Fruit fly (Drosophila melanogaster) ovary, adult (tissue): ENCODE measurements around the gene tadr.
A peak's percentile ranks its signal among the peaks of the same experiment; 100 is the strongest.

Experiments
- CG17801 ChIP-seq: fragments of 200-800 bp; optimal IDR thresholded peaks from 2 replicates; lab custom pipeline; 2019; ENCODE audit warnings: missing biosample characterization, mild to moderate bottlenecking, missing genetic modification characterization, moderate library complexity; ENCODE audit not compliant: partially characterized antibody

Gene tadr

DNA sequence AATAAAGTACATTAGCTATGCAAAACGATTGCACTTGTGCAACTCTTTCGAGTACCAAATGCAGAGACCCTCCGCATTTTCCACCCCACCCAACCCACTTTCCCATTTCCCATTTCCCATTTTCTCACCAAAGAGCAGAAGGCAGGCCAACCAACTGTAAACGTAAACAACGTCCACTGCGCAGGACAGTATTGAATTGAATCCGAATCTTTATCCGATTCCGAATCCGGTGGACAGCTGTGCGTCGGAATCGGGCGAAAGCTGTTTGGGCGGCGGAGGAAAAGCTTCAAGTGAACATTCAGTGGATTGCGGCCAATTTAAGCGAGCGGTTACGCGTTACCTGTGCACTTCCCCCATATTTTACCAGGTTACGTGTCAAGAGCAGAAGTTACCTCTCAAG lies at the start of gene tadr:
Gene tadr, plus strand, starts transcription at position 301 of the 400 bp plus-strand sequence.
- no peak for TF ChIP-seq CG17801 (GFP tag; lab: Kevin White, UChicago)

dm6 chr2L:21026597-21026996 lies 48.6 kb upstream of the tadr start:
- TF ChIP-seq CG17801 (GFP tag; lab: Kevin White, UChicago): no peak

- no peak for TF ChIP-seq CG17801 (GFP tag; lab: Kevin White, UChicago)
These were observed 46.1 kb upstream of the tadr start for dm6 chr2L:21029154-21029553.

- peak; percentile 10 for TF ChIP-seq CG17801 (GFP tag; lab: Kevin White, UChicago)
These were observed 45.5 kb upstream of the tadr start for dm6 chr2L:21029749-21030148.

DNA sequence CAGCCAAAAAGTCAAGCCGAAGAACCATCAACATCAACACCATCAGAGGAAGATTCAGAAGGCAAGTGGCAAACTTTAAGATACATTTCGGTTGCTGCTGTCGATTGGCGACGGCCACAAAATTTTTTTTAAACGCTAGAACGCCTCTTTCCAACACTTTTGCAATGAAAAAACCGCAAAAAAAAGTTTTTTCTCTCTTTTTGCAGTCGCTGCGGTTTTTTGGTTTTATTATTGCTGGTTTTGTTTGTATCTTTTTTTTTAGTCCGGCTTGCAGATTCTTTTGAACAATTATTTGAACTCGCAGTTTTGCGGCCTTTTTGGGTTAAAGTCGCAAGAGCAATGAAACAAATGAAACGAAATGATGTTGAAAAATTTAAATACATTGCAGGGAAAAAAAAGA lies 45.0 kb upstream of the tadr start:
- TF ChIP-seq CG17801 (GFP tag; lab: Kevin White, UChicago): peak; percentile 5

- TF ChIP-seq CG17801 (GFP tag; lab: Kevin White, UChicago): no peak
These were observed 41.9 kb upstream of the tadr start for dm6 chr2L:21033315-21033714.

DNA sequence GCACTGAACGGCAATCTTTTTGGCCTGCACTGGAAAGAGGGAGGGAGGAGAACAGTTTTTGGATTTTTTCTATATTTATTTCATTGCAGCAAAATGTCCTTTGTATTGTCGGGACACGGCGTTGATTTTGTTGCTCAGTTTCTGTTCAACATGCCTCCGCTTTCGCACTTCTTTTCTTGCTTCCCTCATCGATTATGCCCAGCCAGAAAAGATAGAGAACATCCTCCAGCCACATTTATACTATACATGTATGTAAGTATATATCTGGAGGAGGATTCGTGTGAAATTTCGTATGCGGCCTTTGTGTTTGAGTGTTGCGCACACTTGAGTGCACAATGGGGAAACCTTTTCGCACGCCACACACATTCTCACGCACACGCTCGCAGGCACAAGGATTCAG lies 40.8 kb upstream of the tadr start:
- no peak for TF ChIP-seq CG17801 (GFP tag; lab: Kevin White, UChicago)

dm6 chr2L:21035704-21036369 lies 39.4 kb upstream of the tadr start:
- no peak for TF ChIP-seq CG17801 (GFP tag; lab: Kevin White, UChicago)

dm6 chr2L:21037723-21038122 lies 37.5 kb upstream of the tadr start:
- TF ChIP-seq CG17801 (GFP tag; lab: Kevin White, UChicago): no peak

DNA sequence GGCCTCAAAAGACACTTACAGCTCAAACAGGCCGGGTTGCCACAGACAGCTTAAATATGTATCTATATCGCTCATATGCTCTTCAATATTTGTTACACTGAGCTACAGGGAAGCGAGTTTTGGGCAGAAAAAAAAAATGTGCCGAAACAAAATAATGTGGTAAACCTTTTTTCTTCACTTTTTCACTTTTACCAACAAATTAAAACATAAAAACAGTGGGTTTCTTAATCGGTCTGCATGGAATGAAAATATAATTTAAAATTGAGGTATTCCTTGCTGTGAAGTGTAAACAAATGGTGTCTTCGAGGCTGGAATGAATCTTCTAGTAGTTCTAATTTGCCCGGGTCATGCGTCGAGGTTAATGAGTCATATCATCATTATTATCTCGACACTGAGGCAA lies 36.5 kb upstream of the tadr start:
- no peak for TF ChIP-seq CG17801 (GFP tag; lab: Kevin White, UChicago)

DNA sequence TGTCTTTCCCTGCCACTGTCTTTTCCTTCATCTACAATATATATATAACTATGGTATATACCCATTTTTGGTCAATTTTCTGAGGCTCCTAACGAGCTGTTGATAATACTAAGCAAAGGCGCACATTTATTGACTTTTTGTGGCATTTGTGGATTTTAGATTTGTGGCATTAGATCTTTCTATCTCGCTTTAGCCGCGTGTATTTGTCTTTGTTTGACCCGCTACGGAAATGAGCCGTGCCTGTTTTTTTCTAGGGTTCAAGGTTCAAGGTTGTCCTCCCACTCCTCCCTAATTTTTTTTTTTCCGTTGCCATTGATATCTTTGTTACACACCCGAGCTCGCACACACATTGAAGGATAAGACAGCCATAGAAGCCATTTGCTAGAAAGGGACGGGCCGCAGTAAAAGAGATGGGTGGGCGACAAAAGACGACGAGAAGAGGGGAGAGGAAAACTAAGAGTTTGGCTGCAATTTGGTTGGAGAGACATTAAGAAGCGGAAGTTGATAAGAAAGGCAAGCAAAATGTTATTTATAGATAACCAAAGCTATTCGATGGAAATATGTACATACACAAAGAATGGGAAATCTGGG lies 35.5 kb upstream of the tadr start:
- TF ChIP-seq CG17801 (GFP tag; lab: Kevin White, UChicago): no peak

dm6 chr2L:21040719-21041118 lies 34.5 kb upstream of the tadr start:
- no peak for TF ChIP-seq CG17801 (GFP tag; lab: Kevin White, UChicago)

DNA sequence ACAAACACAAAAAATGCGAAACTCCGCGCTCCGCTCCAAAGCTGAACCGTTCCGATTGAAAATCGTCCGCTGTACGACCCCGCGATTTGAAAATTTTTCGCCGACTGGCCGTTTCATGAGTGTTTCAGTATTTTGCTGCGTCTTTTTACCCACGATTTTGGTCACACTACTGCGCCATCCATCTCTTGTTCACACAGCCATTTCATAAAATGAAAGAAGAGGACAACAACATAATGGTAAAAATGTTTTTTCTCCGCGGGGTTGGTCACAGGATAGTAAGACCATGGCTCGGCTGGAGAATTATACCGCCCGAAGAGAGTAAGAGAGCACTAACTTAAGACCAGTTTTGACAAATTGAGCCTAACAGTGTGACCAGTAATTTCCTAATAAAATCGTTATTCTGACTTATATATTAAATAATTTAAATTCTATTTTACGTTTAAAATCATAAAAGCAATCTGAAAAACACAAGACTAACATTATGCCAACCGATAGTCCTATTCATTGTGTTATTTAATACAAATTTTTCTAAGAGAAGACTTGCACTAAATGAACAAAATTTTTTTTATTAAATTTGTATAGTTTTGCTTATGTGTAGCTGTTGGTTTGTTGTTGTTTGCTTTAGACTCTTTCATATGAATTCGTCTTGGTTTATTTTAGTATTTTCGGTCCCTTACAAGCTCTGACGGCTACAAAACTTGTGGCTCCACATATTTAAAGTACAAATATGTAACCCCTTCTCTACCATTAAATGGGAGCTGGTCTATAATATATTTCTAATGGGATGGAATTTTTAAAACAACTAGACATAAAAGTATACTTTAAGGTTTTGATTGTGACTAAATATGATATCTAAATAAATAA lies 23.1 kb upstream of the tadr start, which contains the start of gene CG42238:
Gene CG42238, minus strand, starts transcription at position 292 of the 864 bp plus-strand sequence.
- TF ChIP-seq CG17801 (GFP tag; lab: Kevin White, UChicago): no peak

DNA sequence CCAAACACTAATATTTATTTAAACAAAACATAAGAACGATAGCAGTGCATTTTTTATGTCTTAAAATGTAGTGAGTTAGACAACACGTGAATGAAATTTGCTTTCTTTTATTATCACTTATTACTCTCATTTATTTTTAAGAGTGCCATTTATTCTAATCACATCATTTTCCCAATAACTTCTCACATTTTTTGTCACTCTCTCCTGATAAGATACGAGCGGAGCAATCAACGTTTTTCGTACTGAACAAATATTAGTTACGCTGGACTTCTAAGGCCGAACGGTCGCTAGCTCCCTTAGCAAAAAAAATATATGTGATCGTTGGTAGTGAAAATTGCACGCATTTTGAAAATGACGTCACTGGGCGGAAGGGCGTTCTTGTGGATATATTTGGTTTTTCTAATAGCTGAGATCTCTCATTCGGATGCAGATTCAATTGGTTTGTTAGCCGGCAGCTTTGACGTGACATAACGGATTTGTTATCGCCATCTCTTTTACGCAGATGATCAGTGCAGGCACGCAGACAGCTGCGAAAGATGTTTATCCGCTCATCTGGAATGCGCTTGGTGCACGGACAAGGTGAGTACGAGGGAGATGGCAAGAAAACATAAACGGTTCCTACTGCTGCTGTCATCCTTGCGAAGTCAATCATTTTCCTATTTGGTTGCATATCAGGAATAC lies 22.3 kb upstream of the tadr start, which contains the start of gene Itgbn:
Gene Itgbn, plus strand, starts transcription at position 251 of the 681 bp plus-strand sequence.
- TF ChIP-seq CG17801 (GFP tag; lab: Kevin White, UChicago): no peak

dm6 chr2L:21053623-21054022 lies 21.6 kb upstream of the tadr start:
- no peak for TF ChIP-seq CG17801 (GFP tag; lab: Kevin White, UChicago)
